Worm (Caenorhabditis elegans) whole organism, L3 larva: ENCODE data around the gene ulp-2.

Source experiments
- ZK546.5 ChIP-seq: sonication (generic microtip); optimal IDR thresholded peaks from 2 replicates; lab custom pipeline; 2017; ENCODE audit warnings: missing biosample characterization, missing genetic modification characterization
- ceh-9 ChIP-seq: sonication (generic microtip); optimal IDR thresholded peaks from 2 replicates; lab custom pipeline; 2018; ENCODE audit warnings: missing biosample characterization, missing genetic modification characterization
- elt-2 ChIP-seq: sonication (generic microtip); optimal IDR thresholded peaks from 2 replicates; lab custom pipeline; 2016; ENCODE audit warnings: missing genetic modification reagents, mild to moderate bottlenecking, missing genetic modification characterization, missing compliant biosample characterization
- jun-1 ChIP-seq: fragments of 150-350 bp; optimal IDR thresholded peaks from 2 replicates; lab custom pipeline; 2014; ENCODE audit warnings: missing biosample characterization, missing genetic modification reagents, missing genetic modification characterization
- nhr-12 ChIP-seq: fragments of 150-350 bp; optimal IDR thresholded peaks from 2 replicates; lab custom pipeline; 2014; ENCODE audit warnings: missing biosample characterization, missing genetic modification characterization
- nhr-76 ChIP-seq: fragments of 150-350 bp; sonication (generic microtip); optimal IDR thresholded peaks from 5 replicates; lab custom pipeline; 2014; ENCODE audit warnings: missing biosample characterization, missing genetic modification characterization
- unc-39 ChIP-seq: sonication (generic microtip); optimal IDR thresholded peaks from 4 replicates; lab custom pipeline; 2017; ENCODE audit warnings: missing biosample characterization, missing genetic modification characterization
- unc-62 ChIP-seq: fragments of 150-350 bp; sonication (generic microtip); optimal IDR thresholded peaks from 4 replicates; lab custom pipeline; 2014; ENCODE audit warnings: missing biosample characterization, missing genetic modification reagents, missing genetic modification characterization
- ztf-11 ChIP-seq: fragments of 150-350 bp; optimal IDR thresholded peaks from 2 replicates; lab custom pipeline; 2014; ENCODE audit warnings: missing biosample characterization, missing genetic modification characterization
- ztf-4 ChIP-seq: fragments of 150-350 bp; optimal IDR thresholded peaks from 2 replicates; lab custom pipeline; 2014; ENCODE audit warnings: missing biosample characterization, missing genetic modification characterization

DNA sequence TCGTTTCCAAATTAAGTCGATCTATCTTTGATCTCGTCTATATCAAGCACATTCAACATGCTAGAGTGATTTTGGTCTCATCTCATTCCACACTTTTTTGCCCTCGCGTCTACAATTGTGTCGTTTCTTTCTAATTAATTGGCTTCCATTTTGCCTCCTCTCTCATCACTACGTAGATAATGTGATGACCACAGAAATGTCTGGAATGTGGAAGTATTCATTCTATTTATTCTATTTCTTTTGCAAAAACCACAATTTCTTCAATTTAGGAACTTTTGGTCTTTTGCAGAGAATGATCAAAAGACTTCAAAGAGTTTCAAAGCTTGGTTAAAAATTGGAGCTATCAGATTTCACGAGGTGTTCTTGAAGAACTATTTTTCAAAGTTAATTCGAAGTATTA lies 44.1 kb downstream of the ulp-2 start:
- TF ChIP-seq nhr-12 (tag; lab: Kevin White, UChicago) (no peak), elt-2 (tag; lab: Kevin White, UChicago) (no peak), ztf-11 (tag; lab: Kevin White, UChicago) (no peak), nhr-76 (tag; lab: Kevin White, UChicago) (no peak), unc-62 (GFP tag; lab: Kevin White, UChicago) (no peak), ceh-9 (tag; lab: Kevin White, UChicago) (no peak), jun-1 (tag; lab: Kevin White, UChicago) (no peak), unc-39 (tag; lab: Kevin White, UChicago) (no peak), ztf-4 (tag; lab: Kevin White, UChicago) (no peak), ZK546.5 (no peak)
